Worm (Caenorhabditis elegans): ENCODE results near the gene W02F12.4.

W02F12.4 gene

ce11 chrV:6691813-6692351, 14.9 kb downstream of the W02F12.4 start, which contains the start of gene mtl-1:
Gene mtl-1 (minus strand): TSS chrV:6691863.
- no peak for TF ChIP-seq nhr-11 (tag; optimal IDR thresholded peaks at IDR 0.05)
- peak; percentile 8 for TF ChIP-seq ama-1 (optimal IDR thresholded peaks at IDR 0.05)
- TF ChIP-seq pqm-1 (tag; optimal IDR thresholded peaks at IDR 0.05): peak; percentile 84
- no peak for TF ChIP-seq skn-1 (tag; optimal IDR thresholded peaks at IDR 0.05)
- TF ChIP-seq fos-1 (tag; optimal IDR thresholded peaks at IDR 0.05): no peak
- peak; percentile 53 for TF ChIP-seq elt-2 (tag; optimal IDR thresholded peaks at IDR 0.05)
- no peak for TF ChIP-seq unc-39 (tag; optimal IDR thresholded peaks at IDR 0.05)
- peak; percentile 37 for TF ChIP-seq pha-4 (tag; optimal IDR thresholded peaks at IDR 0.05)
- no peak for TF ChIP-seq egl-5 (tag; optimal IDR thresholded peaks at IDR 0.05)
- no peak for TF ChIP-seq egl-27 (tag; optimal IDR thresholded peaks at IDR 0.05)

DNA sequence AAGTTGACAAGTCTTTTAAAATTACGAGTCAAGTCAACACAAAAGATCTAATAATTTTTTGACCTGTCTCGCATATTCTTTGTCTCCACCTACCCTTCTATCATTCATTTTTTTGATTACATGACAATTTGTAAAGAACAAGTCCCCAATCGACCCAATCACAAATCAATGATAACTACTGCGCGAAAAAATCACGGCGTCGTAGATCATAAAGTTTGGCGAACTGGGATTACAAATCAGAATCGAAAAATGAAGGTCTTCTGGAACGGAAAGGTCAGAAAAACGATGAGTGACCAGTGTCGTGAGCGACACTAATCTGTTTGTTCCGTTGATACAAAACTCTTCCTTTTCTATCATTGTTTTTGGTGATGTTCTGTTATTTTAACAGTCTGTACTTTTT, 16.7 kb downstream of the W02F12.4 start:
- no peak for TF ChIP-seq nhr-76 (tag; optimal IDR thresholded peaks at IDR 0.05)
- peak; percentile 62 for TF ChIP-seq nhr-25 (tag; optimal IDR thresholded peaks at IDR 0.05)

DNA sequence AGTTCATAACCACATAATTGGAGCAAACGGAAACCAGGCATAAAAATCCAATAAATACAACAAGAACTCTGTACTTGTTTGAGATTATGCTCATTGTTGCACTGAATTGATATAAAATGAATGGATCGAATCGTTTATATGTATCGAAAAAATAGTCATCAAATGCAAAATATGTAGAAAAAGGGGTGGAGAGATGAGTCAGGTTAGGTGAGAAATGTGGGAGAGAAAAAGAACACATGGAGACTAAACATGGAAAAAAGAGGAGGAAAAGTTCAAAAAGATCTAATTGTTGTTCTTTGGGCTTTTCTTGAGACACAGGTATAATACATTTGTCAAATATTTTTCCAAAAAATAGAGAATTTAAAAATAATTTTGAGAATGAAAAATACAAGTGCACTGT, 18.3 kb downstream of the W02F12.4 start, which contains the start of gene K11G9.5:
TSS of gene K11G9.5 (minus strand) at position 101 of the 400 bp plus-strand sequence.
- TF ChIP-seq nhr-77 (tag; optimal IDR thresholded peaks at IDR 0.05) (no peak), nhr-28 (tag; optimal IDR thresholded peaks at IDR 0.05) (no peak)

- no peak for TF ChIP-seq ceh-9 (tag; optimal IDR thresholded peaks at IDR 0.05)
- no peak for TF ChIP-seq ztf-11 (tag; optimal IDR thresholded peaks at IDR 0.05)
- no peak for TF ChIP-seq hmg-11 (tag; optimal IDR thresholded peaks at IDR 0.05)
- no peak for TF ChIP-seq R02D3.7 (tag; optimal IDR thresholded peaks at IDR 0.05)
- TF ChIP-seq ceh-82 (tag; optimal IDR thresholded peaks at IDR 0.05): no peak
- no peak for TF ChIP-seq ceh-28 (tag; optimal IDR thresholded peaks at IDR 0.05)
- TF ChIP-seq nhr-67 (tag; optimal IDR thresholded peaks at IDR 0.05): no peak
- no peak for TF ChIP-seq snpc-4 (tag; optimal IDR thresholded peaks at IDR 0.05)
- TF ChIP-seq nhr-23 (tag; optimal IDR thresholded peaks at IDR 0.05): no peak
- TF ChIP-seq mml-1 (tag; optimal IDR thresholded peaks at IDR 0.05): no peak
- TF ChIP-seq fkh-10 (GFP tag; optimal IDR thresholded peaks at IDR 0.05): no peak
- no peak for TF ChIP-seq elt-2 (tag; optimal IDR thresholded peaks at IDR 0.05)
- TF ChIP-seq nhr-28 (tag; optimal IDR thresholded peaks at IDR 0.05): no peak
Observed at ce11 chrV:6685963-6686362, 20.8 kb downstream of the W02F12.4 start.

ce11 chrV:6685499-6685898, 21.2 kb downstream of the W02F12.4 start:
- TF ChIP-seq mml-1 (tag; optimal IDR thresholded peaks at IDR 0.05) (no peak), egl-5 (tag; optimal IDR thresholded peaks at IDR 0.05) (no peak), lin-39 (tag; optimal IDR thresholded peaks at IDR 0.05) (no peak), nfya-1 (tag; optimal IDR thresholded peaks at IDR 0.05; ENCODE audit: insufficient read depth) (no peak), nhr-23 (tag; optimal IDR thresholded peaks at IDR 0.05) (no peak), nhr-12 (tag; optimal IDR thresholded peaks at IDR 0.05) (no peak), skn-1 (tag; optimal IDR thresholded peaks at IDR 0.05) (no peak), elt-1 (tag; optimal IDR thresholded peaks at IDR 0.05) (no peak), aly-2 (tag; optimal IDR thresholded peaks at IDR 0.05) (no peak), nhr-25 (tag; optimal IDR thresholded peaks at IDR 0.05) (no peak)

ce11 chrV:6684541-6684940, 22.2 kb downstream of the W02F12.4 start:
- TF ChIP-seq zag-1 (tag; optimal IDR thresholded peaks at IDR 0.05) (no peak), ceh-16 (tag; optimal IDR thresholded peaks at IDR 0.05) (no peak), nhr-28 (tag; optimal IDR thresholded peaks at IDR 0.05) (no peak), lin-39 (tag; optimal IDR thresholded peaks at IDR 0.05) (no peak), fkh-10 (GFP tag; optimal IDR thresholded peaks at IDR 0.05) (no peak), nfya-1 (tag; optimal IDR thresholded peaks at IDR 0.05; ENCODE audit: insufficient read depth) (no peak), unc-39 (tag; optimal IDR thresholded peaks at IDR 0.05) (no peak), egl-5 (tag; optimal IDR thresholded peaks at IDR 0.05) (no peak), R02D3.7 (tag; optimal IDR thresholded peaks at IDR 0.05) (no peak), nhr-76 (tag; optimal IDR thresholded peaks at IDR 0.05) (no peak), ceh-82 (tag; optimal IDR thresholded peaks at IDR 0.05) (no peak), daf-12 (tag; optimal IDR thresholded peaks at IDR 0.05) (no peak), lin-15B (tag; optimal IDR thresholded peaks at IDR 0.05) (no peak), unc-62 (GFP tag; optimal IDR thresholded peaks at IDR 0.05) (no peak), ztf-11 (tag; optimal IDR thresholded peaks at IDR 0.05) (no peak), eor-1 (tag; optimal IDR thresholded peaks at IDR 0.05) (no peak), lsy-12 (tag; optimal IDR thresholded peaks at IDR 0.05) (no peak), nhr-77 (tag; optimal IDR thresholded peaks at IDR 0.05) (no peak), elt-3 (tag; optimal IDR thresholded peaks at IDR 0.05) (no peak), jun-1 (tag; optimal IDR thresholded peaks at IDR 0.05) (no peak)
